Worm (Caenorhabditis elegans) whole organism, young adult: ENCODE results near the gene F08F1.4.

Experiments
- B0035.1 ChIP-seq: sonication (generic microtip); optimal IDR thresholded peaks from 2 replicates; lab custom pipeline; 2016; ENCODE audit warnings: missing genetic modification characterization, mild to moderate bottlenecking, missing compliant biosample characterization, missing genotype, missing genetic modification reagents
- B0261.1 ChIP-seq: sonication (generic microtip); optimal IDR thresholded peaks from 2 replicates; lab custom pipeline; 2016; ENCODE audit warnings: mild to moderate bottlenecking, missing genetic modification characterization, moderate library complexity, missing compliant biosample characterization
- C17E4.6 ChIP-seq: fragments of 200-800 bp; sonication (Bioruptor generic); IDR thresholded peaks from 2 replicates; pipeline ENCODE4 v1.3.6; 2022; ENCODE audit warnings: missing genetic modification reagents, missing genetic modification characterization, missing compliant biosample characterization
- F23B12.7 ChIP-seq: sonication (generic microtip); optimal IDR thresholded peaks from 2 replicates; lab custom pipeline; 2017; ENCODE audit warnings: missing genetic modification characterization, mild to moderate bottlenecking, missing compliant biosample characterization, antibody characterized with exemption, moderate library complexity; ENCODE audit not compliant: insufficient read depth
- F33H1.4 ChIP-seq: fragments of 200-800 bp; sonication (Bioruptor generic); IDR thresholded peaks from 2 replicates; pipeline ENCODE4 v1.3.6; 2022; ENCODE audit warnings: missing genetic modification reagents, missing genetic modification characterization, missing compliant biosample characterization
- K11D2.4 ChIP-seq: fragments of 200-800 bp; sonication (Bioruptor generic); IDR thresholded peaks from 2 replicates; pipeline ENCODE4 v1.3.6; 2022; ENCODE audit warnings: missing genetic modification reagents, missing genetic modification characterization, missing compliant biosample characterization
- K12H6.12 ChIP-seq: fragments of 200-800 bp; sonication (Bioruptor generic); optimal IDR thresholded peaks from 2 replicates; lab custom pipeline; 2018; ENCODE audit warnings: mild to moderate bottlenecking, missing genetic modification characterization, missing compliant biosample characterization
- Y67H2A.10 ChIP-seq: fragments of 200-800 bp; sonication (Bioruptor generic); conservative IDR thresholded peaks from 2 replicates; pipeline ENCODE4 v1.3.6; 2022; ENCODE audit warnings: missing genetic modification reagents, missing genetic modification characterization, missing compliant biosample characterization
- ZK185.1 ChIP-seq: sonication (generic microtip); optimal IDR thresholded peaks from 2 replicates; lab custom pipeline; 2016; ENCODE audit warnings: mild to moderate bottlenecking, missing genetic modification characterization, missing compliant biosample characterization; ENCODE audit not compliant: poor library complexity, severe bottlenecking
- ama-1 ChIP-seq, 3 experiments: fragments of 150-350 bp in 1 of 3; sonication (generic microtip) in 2 of 3; optimal IDR thresholded peaks; 2 replicates each; lab custom pipeline; 2014 to 2018; ENCODE audit warnings: missing biosample characterization in 2 of 3, missing genetic modification characterization in 2 of 3, missing genetic modification reagents in 2 of 3
- aptf-3 ChIP-seq: fragments of 200-800 bp; sonication (Bioruptor generic); IDR thresholded peaks from 2 replicates; pipeline ENCODE4 v1.3.6; 2022; ENCODE audit warnings: missing genetic modification characterization, missing compliant biosample characterization
- bed-2 ChIP-seq: fragments of 200-800 bp; sonication (Bioruptor generic); IDR thresholded peaks from 2 replicates; pipeline ENCODE4 v1.3.6; 2022; ENCODE audit warnings: missing genetic modification reagents, missing genetic modification characterization, missing compliant biosample characterization
- ccch-3 ChIP-seq: fragments of 200-800 bp; sonication (Bioruptor generic); optimal IDR thresholded peaks from 2 replicates; lab custom pipeline; 2018; ENCODE audit warnings: mild to moderate bottlenecking, missing genetic modification characterization, missing compliant biosample characterization
- ceh-40 ChIP-seq: fragments of 200-800 bp; sonication (Bioruptor generic); IDR thresholded peaks from 2 replicates; pipeline ENCODE4 v1.3.6; 2022; ENCODE audit warnings: missing genetic modification characterization, missing compliant biosample characterization
- chd-7 ChIP-seq: sonication (generic microtip); optimal IDR thresholded peaks from 2 replicates; lab custom pipeline; 2016; ENCODE audit warnings: mild to moderate bottlenecking, missing genetic modification characterization, moderate library complexity, missing compliant biosample characterization
- die-1 ChIP-seq: sonication (generic microtip); optimal IDR thresholded peaks from 2 replicates; lab custom pipeline; 2016; ENCODE audit warnings: missing genotype, mild to moderate bottlenecking, missing genetic modification characterization, missing compliant biosample characterization
- dox-1 ChIP-seq: fragments of 200-800 bp; sonication (Bioruptor generic); IDR thresholded peaks from 2 replicates; pipeline ENCODE4 v1.3.6; 2022; ENCODE audit warnings: missing genetic modification reagents, missing genetic modification characterization, missing compliant biosample characterization
- egl-18 ChIP-seq: fragments of 200-800 bp; sonication (Bioruptor generic); IDR thresholded peaks from 2 replicates; pipeline ENCODE4 v1.3.6; 2022; ENCODE audit warnings: missing genetic modification reagents, missing genetic modification characterization, missing compliant biosample characterization
- egrh-3 ChIP-seq: fragments of 200-800 bp; sonication (Bioruptor generic); IDR thresholded peaks from 2 replicates; pipeline ENCODE4 v1.3.6; 2022; ENCODE audit warnings: missing genetic modification reagents, missing genetic modification characterization, missing compliant biosample characterization
- hmg-1.2 ChIP-seq: fragments of 200-800 bp; sonication (Bioruptor generic); IDR thresholded peaks from 2 replicates; pipeline ENCODE4 v1.3.6; 2022; ENCODE audit warnings: missing genetic modification reagents, missing genetic modification characterization, missing compliant biosample characterization
- lin-26 ChIP-seq: fragments of 200-800 bp; sonication (Bioruptor generic); IDR thresholded peaks from 2 replicates; pipeline ENCODE4 v1.3.6; 2022; ENCODE audit warnings: missing genetic modification reagents, missing genetic modification characterization, missing compliant biosample characterization
- lin-35 ChIP-seq, 3 experiments: fragments of 150-350 bp in 2 of 3; sonication (generic microtip) in 1 of 3; optimal IDR thresholded peaks; 2 replicates each; lab custom pipeline; 2014 to 2018; ENCODE audit warnings: missing biosample characterization in 3 of 3, missing genetic modification characterization in 3 of 3, missing genetic modification reagents in 3 of 3
- lin-40 ChIP-seq: sonication (generic microtip); optimal IDR thresholded peaks from 2 replicates; lab custom pipeline; 2016; ENCODE audit warnings: missing genetic modification characterization, mild to moderate bottlenecking, missing compliant biosample characterization, missing genotype, missing genetic modification reagents
- lir-1 ChIP-seq: fragments of 200-800 bp; sonication (Bioruptor generic); conservative IDR thresholded peaks from 2 replicates; pipeline ENCODE4 v1.3.6; 2022; ENCODE audit warnings: missing genetic modification reagents, missing genetic modification characterization, missing compliant biosample characterization
- madf-10 ChIP-seq: sonication (generic microtip); optimal IDR thresholded peaks from 2 replicates; lab custom pipeline; 2016; ENCODE audit warnings: mild to moderate bottlenecking, missing genetic modification characterization, missing compliant biosample characterization
- madf-6 ChIP-seq: fragments of 200-800 bp; sonication (Bioruptor generic); IDR thresholded peaks from 2 replicates; pipeline ENCODE4 v1.3.6; 2022; ENCODE audit warnings: missing genetic modification reagents, missing genetic modification characterization, missing compliant biosample characterization
- madf-8 ChIP-seq: fragments of 200-800 bp; sonication (Bioruptor generic); conservative IDR thresholded peaks from 2 replicates; pipeline ENCODE4 v1.3.6; 2022; ENCODE audit warnings: missing genetic modification reagents, missing genetic modification characterization, missing compliant biosample characterization
- mcd-1 ChIP-seq: fragments of 200-800 bp; sonication (Bioruptor generic); IDR thresholded peaks from 2 replicates; pipeline ENCODE4 v1.3.6; 2022; ENCODE audit warnings: missing genetic modification reagents, missing genetic modification characterization, missing compliant biosample characterization
- mxl-1 ChIP-seq: sonication (generic microtip); optimal IDR thresholded peaks from 2 replicates; lab custom pipeline; 2016; ENCODE audit warnings: missing genetic modification characterization, missing compliant biosample characterization
- nfyb-1 ChIP-seq: fragments of 200-800 bp; sonication (Bioruptor generic); IDR thresholded peaks from 2 replicates; pipeline ENCODE4 v1.3.6; 2022; ENCODE audit warnings: missing genetic modification reagents, missing genetic modification characterization, missing compliant biosample characterization
- pbrm-1 ChIP-seq: fragments of 200-800 bp; sonication (Bioruptor generic); IDR thresholded peaks from 2 replicates; pipeline ENCODE4 v1.3.6; 2022; ENCODE audit warnings: missing genetic modification reagents, missing genetic modification characterization, missing compliant biosample characterization
- rcor-1 ChIP-seq: fragments of 200-800 bp; sonication (Bioruptor generic); IDR thresholded peaks from 2 replicates; pipeline ENCODE4 v1.3.6; 2022; ENCODE audit warnings: missing genetic modification reagents, missing genetic modification characterization, missing compliant biosample characterization
- rpc-1 ChIP-seq, 2 experiments: fragments of 150-350 bp in 1 of 2; sonication (generic microtip) in 1 of 2; optimal IDR thresholded peaks; 2 replicates each; lab custom pipeline; 2014 to 2018; ENCODE audit warnings: missing biosample characterization in 1 of 2, missing genetic modification characterization in 1 of 2, missing genetic modification reagents in 1 of 2, missing genotype in 1 of 2
- sea-2 ChIP-seq: fragments of 200-800 bp; sonication (Bioruptor generic); IDR thresholded peaks from 2 replicates; pipeline ENCODE4 v1.3.6; 2022; ENCODE audit warnings: missing genetic modification characterization, missing compliant biosample characterization
- snpc-1.3 ChIP-seq: sonication (generic microtip); optimal IDR thresholded peaks from 2 replicates; lab custom pipeline; 2017; ENCODE audit warnings: missing genetic modification characterization, mild to moderate bottlenecking, missing compliant biosample characterization, antibody characterized with exemption, moderate library complexity, missing genotype, missing genetic modification reagents; ENCODE audit not compliant: insufficient read depth
- snpc-3.4 ChIP-seq: sonication (generic microtip); optimal IDR thresholded peaks from 2 replicates; lab custom pipeline; 2017; ENCODE audit warnings: missing genetic modification characterization, mild to moderate bottlenecking, missing compliant biosample characterization, antibody characterized with exemption, moderate library complexity, missing genotype, missing genetic modification reagents
- snpc-4 ChIP-seq, 5 experiments: fragments of 150-350 bp in 1 of 5; sonication (generic microtip) in 4 of 5; optimal IDR thresholded peaks; 2 replicates each; lab custom pipeline; 2014 to 2018; ENCODE audit warnings: missing genetic modification characterization in 5 of 5, missing biosample characterization in 3 of 5, antibody characterized with exemption in 2 of 5, mild to moderate bottlenecking in 2 of 5, missing compliant biosample characterization in 2 of 5, missing genotype in 2 of 5, moderate library complexity in 2 of 5, missing genetic modification reagents in 1 of 5
- somi-1 ChIP-seq: fragments of 200-800 bp; sonication (Bioruptor generic); optimal IDR thresholded peaks from 2 replicates; lab custom pipeline; 2018; ENCODE audit warnings: mild to moderate bottlenecking, missing genetic modification characterization, missing compliant biosample characterization
- tbp1 ChIP-seq: fragments of 200-800 bp; sonication (Bioruptor generic); optimal IDR thresholded peaks from 2 replicates; lab custom pipeline; 2018; ENCODE audit warnings: mild to moderate bottlenecking, missing genetic modification characterization, missing compliant biosample characterization
- zim-3 ChIP-seq: sonication (generic microtip); optimal IDR thresholded peaks from 2 replicates; lab custom pipeline; 2017; ENCODE audit warnings: mild to moderate bottlenecking, missing genetic modification characterization, moderate library complexity, missing compliant biosample characterization
- ztf-26 ChIP-seq: sonication (generic microtip); optimal IDR thresholded peaks from 2 replicates; lab custom pipeline; 2017; ENCODE audit warnings: missing genetic modification characterization, missing compliant biosample characterization
- ztf-28 ChIP-seq: fragments of 200-800 bp; sonication (Bioruptor generic); IDR thresholded peaks from 2 replicates; pipeline ENCODE4 v1.3.6; 2022; ENCODE audit warnings: missing genetic modification reagents, missing genetic modification characterization, missing compliant biosample characterization
- ztf-3 ChIP-seq: fragments of 200-800 bp; sonication (Bioruptor generic); optimal IDR thresholded peaks from 2 replicates; lab custom pipeline; 2018; ENCODE audit warnings: mild to moderate bottlenecking, missing genetic modification characterization, missing compliant biosample characterization
- ztf-6 ChIP-seq: fragments of 200-800 bp; sonication (Bioruptor generic); IDR thresholded peaks from 2 replicates; pipeline ENCODE4 v1.3.6; 2022; ENCODE audit warnings: missing genetic modification reagents, missing genetic modification characterization, missing compliant biosample characterization

Gene F08F1.4

ce11 chrX:8386068-8386851 lies 27.0 kb upstream of the F08F1.4 start:
- TF ChIP-seq madf-6 (GFP tag; lab: Robert Waterston, UW) = peak; percentile 48; the same call in 1 of the 2 replicates
- TF ChIP-seq ztf-6 (GFP tag; lab: Robert Waterston, UW) = no peak
- peak; percentile 64 for TF ChIP-seq K11D2.4
- TF ChIP-seq aptf-3 (GFP tag; lab: Robert Waterston, UW) = no peak
- peak; percentile 36 for TF ChIP-seq lin-40
- no peak for TF ChIP-seq C17E4.6 (GFP tag; lab: Robert Waterston, UW)
- peak; percentile 73 for TF ChIP-seq rcor-1
- 0 out of 2 replicates have a peak, but pooled peaks have one; percentile 9 for TF ChIP-seq mcd-1 (GFP tag; lab: Robert Waterston, UW)
- TF ChIP-seq rpc-1 (optimal IDR thresholded peaks at IDR 0.05; lab: Kevin White, UChicago) = peak; percentile 73
- TF ChIP-seq rpc-1 (tag; optimal IDR thresholded peaks at IDR 0.05; lab: Kevin White, UChicago) = peak; percentile 85
- no peak for TF ChIP-seq sea-2 (GFP tag; lab: Robert Waterston, UW)
- TF ChIP-seq ztf-3 (GFP tag; lab: Kevin White, UChicago) = no peak
- TF ChIP-seq B0035.1 (tag; lab: Kevin White, UChicago) = no peak
- peak; percentile 78; the same call in 1 of the 2 replicates for TF ChIP-seq ceh-40
- TF ChIP-seq madf-8 (GFP tag; lab: Robert Waterston, UW) = no peak
- TF ChIP-seq die-1 (tag; lab: Kevin White, UChicago) = peak; percentile 62
- no peak for TF ChIP-seq bed-2 (GFP tag; lab: Robert Waterston, UW)
- peak; percentile 7 for TF ChIP-seq ztf-26 (tag; lab: Kevin White, UChicago)
- TF ChIP-seq F23B12.7 (tag; lab: Kevin White, UChicago) = peak; percentile 60
- TF ChIP-seq lin-26 (GFP tag; lab: Robert Waterston, UW) = peak; percentile 85
- peak; percentile 30 for TF ChIP-seq egrh-3 (GFP tag; lab: Robert Waterston, UW)
- peak; percentile 74 for TF ChIP-seq snpc-1.3 (tag; lab: Kevin White, UChicago)
- peak; percentile 21 for TF ChIP-seq K12H6.12 (tag; lab: Kevin White, UChicago)
- no peak for TF ChIP-seq ccch-3 (GFP tag; lab: Kevin White, UChicago)
- TF ChIP-seq madf-10 = peak; percentile 17
- TF ChIP-seq snpc-3.4 = peak; percentile 45
- TF ChIP-seq nfyb-1 = peak; percentile 62
- 0 out of 2 replicates have a peak, but pooled peaks have one; percentile 34 for TF ChIP-seq lir-1 (GFP tag; lab: Robert Waterston, UW)
- no peak for TF ChIP-seq F33H1.4 (GFP tag; lab: Robert Waterston, UW)
- no peak for TF ChIP-seq Y67H2A.10 (GFP tag; lab: Robert Waterston, UW)
- peak; percentile 78 for TF ChIP-seq hmg-1.2
- no peak for TF ChIP-seq egl-18 (GFP tag; lab: Robert Waterston, UW)
- TF ChIP-seq B0261.1 (tag; lab: Kevin White, UChicago) = peak; percentile 90
- TF ChIP-seq somi-1 (GFP tag; lab: Kevin White, UChicago) = peak; percentile 18
- TF ChIP-seq tbp1 (GFP tag; lab: Kevin White, UChicago) = peak; percentile 95
- TF ChIP-seq mxl-1 (tag; lab: Kevin White, UChicago) = peak; percentile 33
- peak; percentile 44 for TF ChIP-seq ZK185.1 (tag; lab: Kevin White, UChicago)
- peak; percentile 65 for TF ChIP-seq dox-1 (GFP tag; lab: Robert Waterston, UW)
- TF ChIP-seq chd-7 (tag; lab: Kevin White, UChicago) = peak; percentile 54
- peak in 1 of 3 experiments; percentile 75 for TF ChIP-seq lin-35 (GFP tag; optimal IDR thresholded peaks at IDR 0.05; lab: Kevin White, UChicago)
- no peak for TF ChIP-seq ama-1 (optimal IDR thresholded peaks at IDR 0.05; lab: Kevin White, UChicago)
- peak in 1 of 2 experiments; percentile 76 for TF ChIP-seq ama-1 (GFP tag; optimal IDR thresholded peaks at IDR 0.05; lab: Kevin White, UChicago)
- peak; percentile 39 for TF ChIP-seq snpc-4 (GFP tag; optimal IDR thresholded peaks at IDR 0.05; lab: Kevin White, UChicago)
- peak in 2 of 4 experiments; percentile 17 to 31 for TF ChIP-seq snpc-4 (tag; optimal IDR thresholded peaks at IDR 0.05; lab: Kevin White, UChicago)
- TF ChIP-seq pbrm-1 (GFP tag; lab: Robert Waterston, UW) = peak; percentile 88
- 0 out of 2 replicates have a peak, but pooled peaks have one; percentile 35 for TF ChIP-seq ztf-28 (GFP tag; lab: Robert Waterston, UW)
- TF ChIP-seq zim-3 (tag; lab: Kevin White, UChicago) = peak; percentile 55
